Worm (Caenorhabditis elegans) whole organism, mixed stage, embryonic: ENCODE results near the gene F58E2.5.

Experiments
- M03D4.4 ChIP-seq: sonication (generic microtip); optimal IDR thresholded peaks from 2 replicates; lab custom pipeline; 2017; ENCODE audit warnings: mild to moderate bottlenecking, missing genetic modification characterization, missing compliant biosample characterization
- ceh-39 ChIP-seq: fragments of 150-350 bp; optimal IDR thresholded peaks from 2 replicates; lab custom pipeline; 2014; ENCODE audit warnings: missing biosample characterization, missing genetic modification characterization
- lin-13 ChIP-seq: fragments of 150-350 bp; optimal IDR thresholded peaks from 2 replicates; lab custom pipeline; 2014; ENCODE audit warnings: missing biosample characterization, missing genetic modification characterization
- lsy-2 ChIP-seq: fragments of 150-350 bp; optimal IDR thresholded peaks from 2 replicates; lab custom pipeline; 2014; ENCODE audit warnings: missing biosample characterization, missing genetic modification characterization
- nhr-237 ChIP-seq: fragments of 150-350 bp; optimal IDR thresholded peaks from 2 replicates; lab custom pipeline; 2014; ENCODE audit warnings: missing biosample characterization, missing genetic modification characterization
- nhr-76 ChIP-seq: sonication (generic microtip); optimal IDR thresholded peaks from 2 replicates; lab custom pipeline; 2017; ENCODE audit warnings: missing biosample characterization, missing genetic modification characterization
- ztf-11 ChIP-seq: fragments of 150-350 bp; optimal IDR thresholded peaks from 2 replicates; lab custom pipeline; 2014; ENCODE audit warnings: missing biosample characterization, missing genetic modification characterization

ce11 chrIV:3436021-3436420, 8.7 kb upstream of the F58E2.5 start, which contains the start of gene srz-32:
- TF ChIP-seq lsy-2 (tag; lab: Kevin White, UChicago) (no peak), ztf-11 (tag; lab: Kevin White, UChicago) (no peak), ceh-39 (tag; lab: Kevin White, UChicago) (no peak), lin-13 (tag; lab: Kevin White, UChicago) (no peak), nhr-237 (tag; lab: Kevin White, UChicago) (no peak), nhr-76 (tag; lab: Kevin White, UChicago) (no peak), M03D4.4 (tag; lab: Kevin White, UChicago) (no peak)
